Fruit fly (Drosophila melanogaster): ENCODE measurements around the gene MED11.

Gene MED11

dm6 chr3L:18787882-18788281 is 42.2 kb downstream of the MED11 start (continued):
- TF ChIP-seq HmgD (GFP tag; optimal IDR thresholded peaks at IDR 0.05) (no peak), Opbp (GFP tag; IDR thresholded peaks at IDR 0.05; ENCODE audit: partially characterized antibody) (no peak), chinmo (GFP tag; IDR thresholded peaks at IDR 0.05; ENCODE audit: partially characterized antibody) (0 out of 4 replicates have a peak, but pooled peaks have one; percentile 69), mld (GFP tag; IDR thresholded peaks at IDR 0.05; ENCODE audit: partially characterized antibody) (0 out of 3 replicates have a peak, but pooled peaks have one; percentile 43), cg (GFP tag; optimal IDR thresholded peaks at IDR 0.05) (peak; percentile 11), Trl (optimal IDR thresholded peaks at IDR 0.05) (peak; percentile 55 to 74), Trl (GFP tag; optimal IDR thresholded peaks at IDR 0.05) (no peak), bab2 (GFP tag; optimal IDR thresholded peaks at IDR 0.05) (no peak), bowl (GFP tag; IDR thresholded peaks at IDR 0.05) (0 out of 2 replicates have a peak, but pooled peaks have one; percentile 16), klu (GFP tag; IDR thresholded peaks at IDR 0.05) (no peak), Deaf1 (tag; optimal IDR thresholded peaks at IDR 0.05) (peak; percentile 78), CG17612 (GFP tag; IDR thresholded peaks at IDR 0.05) (no peak), CG1832 (GFP tag; optimal IDR thresholded peaks at IDR 0.05) (peak; percentile 67), Pdp1 (GFP tag; optimal IDR thresholded peaks at IDR 0.05) (peak in 1 of 2 experiments; percentile 67), H15 (GFP tag; IDR thresholded peaks at IDR 0.05) (peak; percentile 23; the same call in 1 of the 3 replicates), tll (GFP tag; optimal IDR thresholded peaks at IDR 0.05) (no peak)

- peak; percentile 43; the same call in 1 of the 2 replicates for TF ChIP-seq Atf6 (GFP tag; IDR thresholded peaks at IDR 0.05)
- 0 out of 3 replicates have a peak, but pooled peaks have one; percentile 40 for TF ChIP-seq Optix (GFP tag; IDR thresholded peaks at IDR 0.05)
- no peak for TF ChIP-seq chn (GFP tag; optimal IDR thresholded peaks at IDR 0.05)
- no peak for TF ChIP-seq cas (GFP tag; IDR thresholded peaks at IDR 0.05)
- TF ChIP-seq ken (GFP tag; IDR thresholded peaks at IDR 0.05) = 0 out of 3 replicates have a peak, but pooled peaks have one; percentile 24
- TF ChIP-seq fd102C (GFP tag; optimal IDR thresholded peaks at IDR 0.05) = no peak
- TF ChIP-seq Neu2 (GFP tag; optimal IDR thresholded peaks at IDR 0.05; ENCODE audit: borderline replicate concordance) = no peak
- TF ChIP-seq Elba2 (GFP tag; optimal IDR thresholded peaks at IDR 0.05) = no peak
- TF ChIP-seq CG12942 (GFP tag; optimal IDR thresholded peaks at IDR 0.05) = peak; percentile 10
- peak; percentile 18; the same call in 1 of the 3 replicates for TF ChIP-seq tgo (GFP tag; IDR thresholded peaks at IDR 0.05)
- no peak for TF ChIP-seq CG32772 (GFP tag; IDR thresholded peaks at IDR 0.05)
- TF ChIP-seq Hand (GFP tag; optimal IDR thresholded peaks at IDR 0.05) = peak; percentile 33
- peak; percentile 6 for TF ChIP-seq CG15696 (tag; optimal IDR thresholded peaks at IDR 0.05)
- TF ChIP-seq gcm2 (GFP tag; optimal IDR thresholded peaks at IDR 0.05) = no peak
- peak; percentile 36 for TF ChIP-seq Bteb2 (GFP tag; optimal IDR thresholded peaks at IDR 0.05)
- no peak for TF ChIP-seq CG15073 (GFP tag; optimal IDR thresholded peaks at IDR 0.05)
- TF ChIP-seq slp2 (GFP tag; optimal IDR thresholded peaks at IDR 0.05) = no peak
- TF ChIP-seq Lim3 (GFP tag; IDR thresholded peaks at IDR 0.05) = no peak
- peak; percentile 51 for TF ChIP-seq CG2120 (GFP tag; optimal IDR thresholded peaks at IDR 0.05)
- TF ChIP-seq Dfd (GFP tag; optimal IDR thresholded peaks at IDR 0.05) = no peak
- TF ChIP-seq unpg (GFP tag; optimal IDR thresholded peaks at IDR 0.05) = peak; percentile 24
- peak; percentile 43 for TF ChIP-seq CG15269 (tag; optimal IDR thresholded peaks at IDR 0.05)
- TF ChIP-seq seq (GFP tag; IDR thresholded peaks at IDR 0.05) = no peak
- 0 out of 3 replicates have a peak, but pooled peaks have one; percentile 5 for TF ChIP-seq Mrtf (GFP tag; IDR thresholded peaks at IDR 0.05)
- TF ChIP-seq sna (GFP tag; IDR thresholded peaks at IDR 0.05; ENCODE audit: partially characterized antibody) = no peak
- peak; percentile 89 for TF ChIP-seq sug (tag; optimal IDR thresholded peaks at IDR 0.05)
- TF ChIP-seq pum (GFP tag; optimal IDR thresholded peaks at IDR 0.05) = no peak
- TF ChIP-seq Oli (tag; optimal IDR thresholded peaks at IDR 0.05) = peak; percentile 65
- TF ChIP-seq CG42726 (GFP tag; IDR thresholded peaks at IDR 0.05; ENCODE audit: partially characterized antibody) = no peak
- TF ChIP-seq odd (GFP tag; optimal IDR thresholded peaks at IDR 0.05) = peak; percentile 73
- TF ChIP-seq bab2 (GFP tag; optimal IDR thresholded peaks at IDR 0.05) = peak; percentile 50
- no peak for TF ChIP-seq Lpt (GFP tag; optimal IDR thresholded peaks at IDR 0.05)
- TF ChIP-seq Nf-YA (GFP tag; IDR thresholded peaks at IDR 0.05) = peak; percentile 60
These were observed 43.8 kb downstream of the MED11 start for dm6 chr3L:18789203-18790018.
